Worm (Caenorhabditis elegans) whole organism, L3 larva: ENCODE data around the gene clec-33.

Experiments
- ZK546.5 ChIP-seq: sonication (generic microtip); optimal IDR thresholded peaks from 2 replicates; lab custom pipeline; 2017; ENCODE audit warnings: missing biosample characterization, missing genetic modification characterization
- aly-2 ChIP-seq: fragments of 150-350 bp; optimal IDR thresholded peaks from 2 replicates; lab custom pipeline; 2014; ENCODE audit warnings: missing biosample characterization, missing genetic modification characterization
- ama-1 ChIP-seq: fragments of 150-350 bp; optimal IDR thresholded peaks from 2 replicates; lab custom pipeline; 2018
- ceh-16 ChIP-seq: sonication (generic microtip); optimal IDR thresholded peaks from 2 replicates; lab custom pipeline; 2017; ENCODE audit warnings: missing biosample characterization, missing genetic modification characterization
- ceh-28 ChIP-seq: fragments of 150-350 bp; optimal IDR thresholded peaks from 2 replicates; lab custom pipeline; 2014; ENCODE audit warnings: missing biosample characterization, missing genetic modification reagents, missing genetic modification characterization
- ceh-82 ChIP-seq: fragments of 150-350 bp; optimal IDR thresholded peaks from 2 replicates; lab custom pipeline; 2014; ENCODE audit warnings: missing biosample characterization, missing genetic modification characterization
- ceh-9 ChIP-seq: sonication (generic microtip); optimal IDR thresholded peaks from 2 replicates; lab custom pipeline; 2018; ENCODE audit warnings: missing biosample characterization, missing genetic modification characterization
- egl-5 ChIP-seq: fragments of 150-350 bp; optimal IDR thresholded peaks from 2 replicates; lab custom pipeline; 2017; ENCODE audit warnings: missing biosample characterization, missing genetic modification reagents, missing genetic modification characterization, inconsistent platforms
- elt-1 ChIP-seq: fragments of 150-350 bp; optimal IDR thresholded peaks from 2 replicates; lab custom pipeline; 2014; ENCODE audit warnings: missing biosample characterization, missing genetic modification characterization
- elt-2 ChIP-seq: sonication (generic microtip); optimal IDR thresholded peaks from 2 replicates; lab custom pipeline; 2016; ENCODE audit warnings: missing genetic modification reagents, mild to moderate bottlenecking, missing genetic modification characterization, missing compliant biosample characterization
- elt-3 ChIP-seq, 3 experiments: fragments of 150-350 bp in 1 of 3; sonication (generic microtip) in 2 of 3; optimal IDR thresholded peaks; 2 replicates in 2 of 3; 4 replicates in 1 of 3; lab custom pipeline; 2014 to 2017; ENCODE audit warnings: missing biosample characterization in 3 of 3, missing genetic modification characterization in 3 of 3
- eor-1 ChIP-seq, 2 experiments: fragments of 150-350 bp; optimal IDR thresholded peaks; 2 replicates each; lab custom pipeline; 2014 to 2018; ENCODE audit warnings: missing biosample characterization in 2 of 2, missing genetic modification characterization in 2 of 2
- fkh-10 ChIP-seq: sonication (generic microtip); optimal IDR thresholded peaks from 2 replicates; lab custom pipeline; 2017; ENCODE audit warnings: missing biosample characterization, missing genetic modification reagents, missing genetic modification characterization
- fkh-2 ChIP-seq: fragments of 150-350 bp; optimal IDR thresholded peaks from 2 replicates; lab custom pipeline; 2014; ENCODE audit warnings: missing biosample characterization, missing genetic modification reagents, missing genetic modification characterization
- hmg-11 ChIP-seq: sonication (generic microtip); optimal IDR thresholded peaks from 2 replicates; lab custom pipeline; 2016; ENCODE audit warnings: missing genetic modification characterization, missing compliant biosample characterization
- jun-1 ChIP-seq: fragments of 150-350 bp; optimal IDR thresholded peaks from 2 replicates; lab custom pipeline; 2014; ENCODE audit warnings: missing biosample characterization, missing genetic modification reagents, missing genetic modification characterization
- lin-15B ChIP-seq: fragments of 150-350 bp; optimal IDR thresholded peaks from 2 replicates; lab custom pipeline; 2014; ENCODE audit warnings: missing biosample characterization, missing genetic modification characterization
- lin-39 ChIP-seq: fragments of 150-350 bp; optimal IDR thresholded peaks from 2 replicates; lab custom pipeline; 2018; ENCODE audit warnings: missing biosample characterization, missing genetic modification reagents, missing genetic modification characterization
- mml-1 ChIP-seq: fragments of 150-350 bp; sonication (generic microtip); optimal IDR thresholded peaks from 3 replicates; lab custom pipeline; 2014; ENCODE audit warnings: missing biosample characterization, missing genetic modification characterization
- nfya-1 ChIP-seq: sonication (generic microtip); optimal IDR thresholded peaks from 2 replicates; lab custom pipeline; 2017; ENCODE audit warnings: missing genetic modification characterization, mild to moderate bottlenecking, missing compliant biosample characterization, antibody characterized with exemption, moderate library complexity; ENCODE audit not compliant: insufficient read depth
- nhr-12 ChIP-seq: fragments of 150-350 bp; optimal IDR thresholded peaks from 2 replicates; lab custom pipeline; 2014; ENCODE audit warnings: missing biosample characterization, missing genetic modification characterization
- nhr-237 ChIP-seq: fragments of 150-350 bp; optimal IDR thresholded peaks from 2 replicates; lab custom pipeline; 2014; ENCODE audit warnings: missing biosample characterization, missing genetic modification characterization
- nhr-25 ChIP-seq: sonication (generic microtip); optimal IDR thresholded peaks from 2 replicates; lab custom pipeline; 2017; ENCODE audit warnings: missing biosample characterization, missing genetic modification characterization
- nhr-28 ChIP-seq: fragments of 150-350 bp; optimal IDR thresholded peaks from 2 replicates; lab custom pipeline; 2014; ENCODE audit warnings: missing biosample characterization, missing genetic modification characterization
- nhr-43 ChIP-seq: sonication (generic microtip); optimal IDR thresholded peaks from 2 replicates; lab custom pipeline; 2016; ENCODE audit warnings: mild to moderate bottlenecking, missing genetic modification characterization, missing compliant biosample characterization; ENCODE audit not compliant: poor library complexity, severe bottlenecking
- nhr-76 ChIP-seq: fragments of 150-350 bp; sonication (generic microtip); optimal IDR thresholded peaks from 5 replicates; lab custom pipeline; 2014; ENCODE audit warnings: missing biosample characterization, missing genetic modification characterization
- pha-4 ChIP-seq: fragments of 150-350 bp; optimal IDR thresholded peaks from 2 replicates; lab custom pipeline; 2014; ENCODE audit warnings: missing biosample characterization, missing genetic modification reagents, missing genetic modification characterization
- pqm-1 ChIP-seq: fragments of 150-350 bp; optimal IDR thresholded peaks from 2 replicates; lab custom pipeline; 2017; ENCODE audit warnings: missing biosample characterization, missing genetic modification characterization, inconsistent platforms
- sea-2 ChIP-seq: fragments of 150-350 bp; sonication (generic microtip); optimal IDR thresholded peaks from 4 replicates; lab custom pipeline; 2014; ENCODE audit warnings: missing biosample characterization, missing genetic modification reagents, missing genetic modification characterization
- skn-1 ChIP-seq: fragments of 150-350 bp; optimal IDR thresholded peaks from 2 replicates; lab custom pipeline; 2014; ENCODE audit warnings: missing biosample characterization, missing genetic modification characterization
- snpc-4 ChIP-seq: fragments of 150-350 bp; optimal IDR thresholded peaks from 2 replicates; lab custom pipeline; 2014; ENCODE audit warnings: missing biosample characterization, missing genetic modification characterization
- tbx-2 ChIP-seq: sonication (generic microtip); optimal IDR thresholded peaks from 2 replicates; lab custom pipeline; 2016; ENCODE audit warnings: mild to moderate bottlenecking, missing genetic modification characterization, missing compliant biosample characterization
- unc-62 ChIP-seq: fragments of 150-350 bp; sonication (generic microtip); optimal IDR thresholded peaks from 4 replicates; lab custom pipeline; 2014; ENCODE audit warnings: missing biosample characterization, missing genetic modification reagents, missing genetic modification characterization
- zag-1 ChIP-seq: fragments of 150-350 bp; optimal IDR thresholded peaks from 2 replicates; lab custom pipeline; 2014; ENCODE audit warnings: missing biosample characterization, missing genetic modification characterization
- ztf-11 ChIP-seq: fragments of 150-350 bp; optimal IDR thresholded peaks from 2 replicates; lab custom pipeline; 2014; ENCODE audit warnings: missing biosample characterization, missing genetic modification characterization
- ztf-4 ChIP-seq: fragments of 150-350 bp; optimal IDR thresholded peaks from 2 replicates; lab custom pipeline; 2014; ENCODE audit warnings: missing biosample characterization, missing genetic modification characterization

clec-33 gene

DNA sequence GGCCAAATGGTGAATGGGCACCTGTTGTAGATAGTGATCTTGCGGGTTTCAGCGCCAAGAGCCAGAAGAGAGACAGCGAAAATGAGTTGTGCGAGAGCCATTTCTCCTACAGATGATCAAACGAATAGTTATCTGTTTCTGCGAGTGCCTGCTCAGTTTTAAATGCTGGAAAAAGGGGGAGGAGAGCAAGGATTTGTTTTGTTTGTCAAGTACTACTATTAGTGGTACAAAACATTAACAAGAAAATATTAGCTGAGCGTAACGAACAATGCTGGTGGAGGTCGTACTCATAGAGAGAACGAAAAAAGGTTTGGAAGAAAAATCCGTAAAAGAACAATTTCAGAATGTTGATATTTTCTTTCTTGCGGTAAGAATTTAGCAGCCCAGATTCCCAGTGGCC, 1.7 kb upstream of the clec-33 start, which contains the start of gene thn-4:
TSS of gene thn-4 (minus strand) at position 101 of the 400 bp plus-strand sequence.
- TF ChIP-seq nhr-43 (tag; lab: Kevin White, UChicago) (no peak), sea-2 (GFP tag; lab: Kevin White, UChicago) (no peak), unc-62 (GFP tag; lab: Kevin White, UChicago) (no peak), fkh-2 (tag; lab: Kevin White, UChicago) (no peak), ceh-16 (no peak), egl-5 (no peak), nhr-28 (tag; lab: Kevin White, UChicago) (no peak), skn-1 (tag; lab: Kevin White, UChicago) (no peak), eor-1 (tag; optimal IDR thresholded peaks at IDR 0.05; lab: Kevin White, UChicago) (no peak)
- TF ChIP-seq, all 47 proteins: peak for 0

DNA sequence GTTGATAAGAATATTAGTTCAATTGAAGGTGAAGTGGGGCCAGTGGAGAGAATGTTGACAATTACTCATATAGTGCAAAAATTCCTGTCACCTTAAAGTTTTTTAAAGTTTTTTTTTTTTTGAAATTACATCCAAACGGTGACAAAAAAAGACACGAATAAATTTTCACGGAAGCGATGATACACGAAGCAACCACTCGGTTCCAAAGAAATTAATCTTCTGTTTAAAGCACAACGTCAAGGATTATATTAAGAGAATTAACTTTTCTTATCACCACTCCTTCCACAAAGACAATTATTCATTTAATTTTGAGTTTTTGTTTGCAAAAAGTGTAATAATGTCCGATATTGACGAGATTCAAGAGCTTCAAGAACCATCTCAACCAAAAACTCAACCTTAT, 4.2 kb downstream of the clec-33 start, which contains the start of gene clec-28:
TSS of gene clec-28 (plus strand) at position 301 of the 400 bp plus-strand sequence.
- no peak for TF ChIP-seq nhr-25 (tag; lab: Kevin White, UChicago)
- no peak for TF ChIP-seq ceh-16
- no peak for TF ChIP-seq elt-3 (tag; optimal IDR thresholded peaks at IDR 0.05; lab: Kevin White, UChicago)
- no peak for TF ChIP-seq tbx-2
- no peak for TF ChIP-seq eor-1 (tag; optimal IDR thresholded peaks at IDR 0.05; lab: Kevin White, UChicago)
- TF ChIP-seq lin-39 = no peak
- TF ChIP-seq nfya-1 (tag; lab: Kevin White, UChicago) = no peak
- TF ChIP-seq elt-1 (tag; lab: Kevin White, UChicago) = no peak
- no peak for TF ChIP-seq snpc-4 (tag; lab: Kevin White, UChicago)
- no peak for TF ChIP-seq sea-2 (GFP tag; lab: Kevin White, UChicago)
- no peak for TF ChIP-seq nhr-12
- TF ChIP-seq jun-1 (tag; lab: Kevin White, UChicago) = no peak

DNA sequence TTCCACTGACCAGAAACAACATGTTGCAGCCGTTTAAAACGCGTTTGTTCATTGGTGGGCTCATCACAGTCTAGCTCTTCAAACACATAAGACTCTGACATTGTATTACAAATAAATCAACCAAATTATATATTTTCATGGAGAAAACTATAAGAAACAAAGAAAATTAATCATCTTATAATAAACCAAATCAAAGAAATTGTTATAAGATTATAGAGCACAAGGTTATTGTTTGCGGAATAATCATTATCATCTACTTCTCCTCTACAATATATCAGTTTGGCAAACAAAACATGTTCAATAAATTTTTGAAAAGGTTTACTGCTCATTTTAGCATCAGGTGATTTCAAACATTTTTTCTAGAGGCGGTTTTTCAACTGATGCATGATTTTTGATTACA, 7.9 kb downstream of the clec-33 start, which contains the start of the genes clec-32 and clec-24:
TSS of gene clec-32 (minus strand) at position 101 of the 400 bp plus-strand sequence.
TSS of gene clec-24 (plus strand) at position 294 of the 400 bp plus-strand sequence.
- TF ChIP-seq tbx-2 = no peak
- TF ChIP-seq fkh-2 (tag; lab: Kevin White, UChicago) = no peak
- TF ChIP-seq nhr-12 = no peak
- TF ChIP-seq lin-15B = no peak
- no peak for TF ChIP-seq aly-2 (tag; lab: Kevin White, UChicago)
- TF ChIP-seq elt-1 (tag; lab: Kevin White, UChicago) = no peak
- TF ChIP-seq ztf-11 (tag; lab: Kevin White, UChicago) = no peak
- TF ChIP-seq ztf-4 (tag; lab: Kevin White, UChicago) = no peak
- no peak for TF ChIP-seq nfya-1 (tag; lab: Kevin White, UChicago)
- no peak for TF ChIP-seq nhr-28 (tag; lab: Kevin White, UChicago)
- no peak for TF ChIP-seq fkh-10
- TF ChIP-seq elt-2 (tag; lab: Kevin White, UChicago) = no peak
- TF ChIP-seq mml-1 (tag; lab: Kevin White, UChicago) = no peak
- no peak for TF ChIP-seq zag-1 (tag; lab: Kevin White, UChicago)
- TF ChIP-seq ama-1 = no peak
- TF ChIP-seq, all 47 proteins: peak for 0

DNA sequence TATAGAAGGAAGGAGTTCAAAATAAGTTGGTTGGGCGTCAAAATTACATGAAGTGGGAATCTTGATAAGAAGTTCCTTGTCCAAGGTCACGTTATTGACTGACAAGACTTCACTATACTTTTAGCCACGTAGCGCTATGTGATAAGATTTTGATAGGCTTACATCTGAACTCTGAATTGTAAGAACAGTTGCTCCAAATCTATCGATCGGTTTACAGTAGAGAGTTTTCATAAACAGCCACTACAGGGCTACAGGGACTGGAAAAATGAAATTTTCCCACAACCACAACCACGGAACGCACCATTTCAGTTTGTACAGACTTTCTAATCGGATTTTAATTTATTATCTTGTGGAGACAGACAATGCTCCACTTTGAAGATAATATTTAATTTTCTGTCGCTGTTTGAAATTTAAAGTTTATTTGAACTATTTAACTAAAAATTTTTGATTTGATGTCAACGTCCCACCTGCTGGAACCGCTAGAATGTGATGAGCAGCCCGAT, 11.6 kb downstream of the clec-33 start, which contains the start of the genes clec-31 and clec-22:
TSS of gene clec-31 (minus strand) at position 101 of the 503 bp plus-strand sequence.
TSS of gene clec-22 (plus strand) at position 453 of the 503 bp plus-strand sequence.
- TF ChIP-seq ZK546.5 (tag; lab: Kevin White, UChicago) (no peak), nhr-76 (tag; lab: Kevin White, UChicago) (no peak), ceh-82 (tag; lab: Kevin White, UChicago) (no peak), nhr-12 (no peak), tbx-2 (no peak), fkh-2 (tag; lab: Kevin White, UChicago) (no peak), aly-2 (tag; lab: Kevin White, UChicago) (no peak), pqm-1 (tag; lab: Kevin White, UChicago) (no peak), nhr-237 (no peak), ceh-9 (tag; lab: Kevin White, UChicago) (no peak), hmg-11 (tag; lab: Kevin White, UChicago) (no peak), unc-62 (GFP tag; lab: Kevin White, UChicago) (no peak), nfya-1 (tag; lab: Kevin White, UChicago) (no peak), elt-3 (tag; optimal IDR thresholded peaks at IDR 0.05; lab: Kevin White, UChicago) (no peak), pha-4 (tag; lab: Kevin White, UChicago) (no peak), snpc-4 (tag; lab: Kevin White, UChicago) (no peak), eor-1 (tag; optimal IDR thresholded peaks at IDR 0.05; lab: Kevin White, UChicago) (no peak), elt-2 (tag; lab: Kevin White, UChicago) (no peak), mml-1 (tag; lab: Kevin White, UChicago) (no peak), ceh-28 (no peak)
